Worm (Caenorhabditis elegans) whole organism, young adult: ENCODE measurements around the gene gem-1.

ENCODE experiments used
- B0019.2 ChIP-seq: fragments of 200-800 bp; sonication (Bioruptor generic); conservative IDR thresholded peaks from 2 replicates; pipeline ENCODE4 v1.3.6; 2022; ENCODE audit warnings: missing genetic modification reagents, missing genetic modification characterization, missing compliant biosample characterization
- B0261.1 ChIP-seq: sonication (generic microtip); optimal IDR thresholded peaks from 2 replicates; lab custom pipeline; 2016; ENCODE audit warnings: mild to moderate bottlenecking, missing genetic modification characterization, moderate library complexity, missing compliant biosample characterization
- B0336.3 ChIP-seq: fragments of 200-800 bp; sonication (Bioruptor generic); IDR thresholded peaks from 2 replicates; pipeline ENCODE4 v1.3.6; 2022; ENCODE audit warnings: missing genetic modification characterization, missing compliant biosample characterization
- F10E7.11 ChIP-seq: sonication (generic microtip); optimal IDR thresholded peaks from 2 replicates; lab custom pipeline; 2017; ENCODE audit warnings: mild to moderate bottlenecking, missing genetic modification characterization, moderate library complexity, missing compliant biosample characterization
- F57A8.1 ChIP-seq: fragments of 200-800 bp; sonication (Bioruptor generic); optimal IDR thresholded peaks from 2 replicates; lab custom pipeline; 2018; ENCODE audit warnings: mild to moderate bottlenecking, missing genetic modification characterization, moderate library complexity, missing compliant biosample characterization
- F57C9.4 ChIP-seq: sonication (generic microtip); optimal IDR thresholded peaks from 2 replicates; lab custom pipeline; 2017; ENCODE audit warnings: mild to moderate bottlenecking, missing genetic modification characterization, missing compliant biosample characterization
- K11D2.4 ChIP-seq: fragments of 200-800 bp; sonication (Bioruptor generic); IDR thresholded peaks from 2 replicates; pipeline ENCODE4 v1.3.6; 2022; ENCODE audit warnings: missing genetic modification reagents, missing genetic modification characterization, missing compliant biosample characterization
- T07F8.4 ChIP-seq: sonication (generic microtip); optimal IDR thresholded peaks from 2 replicates; lab custom pipeline; 2016; ENCODE audit warnings: mild to moderate bottlenecking, missing genetic modification characterization, moderate library complexity, missing compliant biosample characterization
- Y53F4B.3 ChIP-seq: fragments of 200-800 bp; sonication (Bioruptor generic); IDR thresholded peaks from 2 replicates; pipeline ENCODE4 v1.3.6; 2022; ENCODE audit warnings: missing genetic modification reagents, missing genetic modification characterization, missing compliant biosample characterization
- aptf-2 ChIP-seq: fragments of 200-800 bp; sonication (Bioruptor generic); conservative IDR thresholded peaks from 2 replicates; pipeline ENCODE4 v1.3.6; 2022; ENCODE audit warnings: missing genetic modification reagents, missing genetic modification characterization, missing compliant biosample characterization
- atf-7 ChIP-seq: sonication (generic microtip); optimal IDR thresholded peaks from 2 replicates; lab custom pipeline; 2017; ENCODE audit warnings: mild to moderate bottlenecking, missing genetic modification characterization, missing compliant biosample characterization
- athp-1 ChIP-seq: sonication (generic microtip); optimal IDR thresholded peaks from 2 replicates; lab custom pipeline; 2017; ENCODE audit warnings: mild to moderate bottlenecking, missing genetic modification characterization, missing compliant biosample characterization
- attf-3 ChIP-seq: fragments of 200-800 bp; sonication (Bioruptor generic); conservative IDR thresholded peaks from 2 replicates; pipeline ENCODE4 v1.3.6; 2022; ENCODE audit warnings: missing genetic modification reagents, missing genetic modification characterization, missing compliant biosample characterization
- cebp-2 ChIP-seq: fragments of 200-800 bp; sonication (Bioruptor generic); IDR thresholded peaks from 2 replicates; pipeline ENCODE4 v1.3.6; 2022; ENCODE audit warnings: missing genetic modification characterization, missing compliant biosample characterization
- chd-7 ChIP-seq: sonication (generic microtip); optimal IDR thresholded peaks from 2 replicates; lab custom pipeline; 2016; ENCODE audit warnings: mild to moderate bottlenecking, missing genetic modification characterization, moderate library complexity, missing compliant biosample characterization
- egl-44 ChIP-seq: fragments of 200-800 bp; sonication (Bioruptor generic); IDR thresholded peaks from 2 replicates; pipeline ENCODE4 v1.3.6; 2022; ENCODE audit warnings: missing genetic modification reagents, missing genetic modification characterization, missing compliant biosample characterization
- ekl-4 ChIP-seq: fragments of 200-800 bp; sonication (Bioruptor generic); IDR thresholded peaks from 2 replicates; pipeline ENCODE4 v1.3.6; 2022; ENCODE audit warnings: missing genetic modification reagents, missing genetic modification characterization, missing compliant biosample characterization
- him-1 ChIP-seq: sonication (generic microtip); optimal IDR thresholded peaks from 2 replicates; lab custom pipeline; 2016; ENCODE audit warnings: missing genotype, missing genetic modification reagents, missing genetic modification characterization, missing compliant biosample characterization
- hlh-26 ChIP-seq: fragments of 200-800 bp; sonication (Bioruptor generic); conservative IDR thresholded peaks from 2 replicates; pipeline ENCODE4 v1.3.6; 2022; ENCODE audit warnings: missing genetic modification reagents, missing genetic modification characterization, missing compliant biosample characterization
- hrde-1 ChIP-seq: sonication (generic microtip); optimal IDR thresholded peaks from 2 replicates; lab custom pipeline; 2016; ENCODE audit warnings: missing genetic modification characterization, mild to moderate bottlenecking, missing compliant biosample characterization, moderate library complexity, missing genotype, missing genetic modification reagents, borderline replicate concordance
- lag-1 ChIP-seq: fragments of 200-800 bp; sonication (Bioruptor generic); IDR thresholded peaks from 2 replicates; pipeline ENCODE4 v1.3.6; 2022; ENCODE audit warnings: missing genetic modification reagents, missing genetic modification characterization, missing compliant biosample characterization
- let-607 ChIP-seq, 2 experiments: fragments of 200-800 bp in 1 of 2; sonication (Bioruptor generic) in 1 of 2; sonication (generic microtip) in 1 of 2; optimal IDR thresholded peaks; 2 replicates each; lab custom pipeline; 2016 to 2018; ENCODE audit warnings: mild to moderate bottlenecking in 2 of 2, missing compliant biosample characterization in 2 of 2, missing genetic modification characterization in 2 of 2, moderate library complexity in 2 of 2, missing genotype in 1 of 2
- lin-26 ChIP-seq: fragments of 200-800 bp; sonication (Bioruptor generic); IDR thresholded peaks from 2 replicates; pipeline ENCODE4 v1.3.6; 2022; ENCODE audit warnings: missing genetic modification reagents, missing genetic modification characterization, missing compliant biosample characterization
- lin-40 ChIP-seq: sonication (generic microtip); optimal IDR thresholded peaks from 2 replicates; lab custom pipeline; 2016; ENCODE audit warnings: missing genetic modification characterization, mild to moderate bottlenecking, missing compliant biosample characterization, missing genotype, missing genetic modification reagents
- lir-1 ChIP-seq: fragments of 200-800 bp; sonication (Bioruptor generic); conservative IDR thresholded peaks from 2 replicates; pipeline ENCODE4 v1.3.6; 2022; ENCODE audit warnings: missing genetic modification reagents, missing genetic modification characterization, missing compliant biosample characterization
- lsl-1 ChIP-seq: fragments of 200-800 bp; sonication (Bioruptor generic); optimal IDR thresholded peaks from 2 replicates; lab custom pipeline; 2018; ENCODE audit warnings: mild to moderate bottlenecking, missing genetic modification characterization, moderate library complexity, missing compliant biosample characterization
- madf-10 ChIP-seq: sonication (generic microtip); optimal IDR thresholded peaks from 2 replicates; lab custom pipeline; 2016; ENCODE audit warnings: mild to moderate bottlenecking, missing genetic modification characterization, missing compliant biosample characterization
- madf-6 ChIP-seq: fragments of 200-800 bp; sonication (Bioruptor generic); IDR thresholded peaks from 2 replicates; pipeline ENCODE4 v1.3.6; 2022; ENCODE audit warnings: missing genetic modification reagents, missing genetic modification characterization, missing compliant biosample characterization
- nfyb-1 ChIP-seq: fragments of 200-800 bp; sonication (Bioruptor generic); IDR thresholded peaks from 2 replicates; pipeline ENCODE4 v1.3.6; 2022; ENCODE audit warnings: missing genetic modification reagents, missing genetic modification characterization, missing compliant biosample characterization
- nhr-27 ChIP-seq: fragments of 200-800 bp; sonication (Bioruptor generic); optimal IDR thresholded peaks from 2 replicates; lab custom pipeline; 2018; ENCODE audit warnings: mild to moderate bottlenecking, missing genetic modification characterization, moderate library complexity, missing compliant biosample characterization
- nhr-80 ChIP-seq: sonication (generic microtip); optimal IDR thresholded peaks from 2 replicates; lab custom pipeline; 2016; ENCODE audit warnings: missing genetic modification characterization, missing compliant biosample characterization
- rcor-1 ChIP-seq: fragments of 200-800 bp; sonication (Bioruptor generic); IDR thresholded peaks from 2 replicates; pipeline ENCODE4 v1.3.6; 2022; ENCODE audit warnings: missing genetic modification reagents, missing genetic modification characterization, missing compliant biosample characterization
- rec-8 ChIP-seq, 2 experiments: sonication (generic microtip); optimal IDR thresholded peaks; 2 replicates each; lab custom pipeline; 2016; ENCODE audit warnings: mild to moderate bottlenecking in 2 of 2, missing genetic modification characterization in 2 of 2, missing genetic modification reagents in 2 of 2, missing genotype in 2 of 2, missing biosample characterization in 1 of 2, missing compliant biosample characterization in 1 of 2, moderate library complexity in 1 of 2
- repo-1 ChIP-seq: sonication (generic microtip); optimal IDR thresholded peaks from 2 replicates; lab custom pipeline; 2017; ENCODE audit warnings: mild to moderate bottlenecking, missing genetic modification characterization, missing compliant biosample characterization
- snpc-1.3 ChIP-seq: sonication (generic microtip); optimal IDR thresholded peaks from 2 replicates; lab custom pipeline; 2017; ENCODE audit warnings: missing genetic modification characterization, mild to moderate bottlenecking, missing compliant biosample characterization, antibody characterized with exemption, moderate library complexity, missing genotype, missing genetic modification reagents; ENCODE audit not compliant: insufficient read depth
- snpc-4 ChIP-seq, 5 experiments: fragments of 150-350 bp in 1 of 5; sonication (generic microtip) in 4 of 5; optimal IDR thresholded peaks; 2 replicates each; lab custom pipeline; 2014 to 2018; ENCODE audit warnings: missing genetic modification characterization in 5 of 5, missing biosample characterization in 3 of 5, antibody characterized with exemption in 2 of 5, mild to moderate bottlenecking in 2 of 5, missing compliant biosample characterization in 2 of 5, missing genotype in 2 of 5, moderate library complexity in 2 of 5, missing genetic modification reagents in 1 of 5
- somi-1 ChIP-seq: fragments of 200-800 bp; sonication (Bioruptor generic); optimal IDR thresholded peaks from 2 replicates; lab custom pipeline; 2018; ENCODE audit warnings: mild to moderate bottlenecking, missing genetic modification characterization, missing compliant biosample characterization
- sptf-2 ChIP-seq: fragments of 200-800 bp; sonication (Bioruptor generic); optimal IDR thresholded peaks from 2 replicates; lab custom pipeline; 2018; ENCODE audit warnings: mild to moderate bottlenecking, missing genetic modification characterization, missing compliant biosample characterization
- tbp1 ChIP-seq: fragments of 200-800 bp; sonication (Bioruptor generic); optimal IDR thresholded peaks from 2 replicates; lab custom pipeline; 2018; ENCODE audit warnings: mild to moderate bottlenecking, missing genetic modification characterization, missing compliant biosample characterization
- unc-130 ChIP-seq: sonication (generic microtip); optimal IDR thresholded peaks from 2 replicates; lab custom pipeline; 2016; ENCODE audit warnings: missing genetic modification reagents, missing genetic modification characterization, missing compliant biosample characterization
- ztf-22 ChIP-seq: fragments of 200-800 bp; sonication (Bioruptor generic); optimal IDR thresholded peaks from 2 replicates; lab custom pipeline; 2018; ENCODE audit warnings: mild to moderate bottlenecking, missing genetic modification characterization, moderate library complexity, missing compliant biosample characterization
- ztf-3 ChIP-seq: fragments of 200-800 bp; sonication (Bioruptor generic); optimal IDR thresholded peaks from 2 replicates; lab custom pipeline; 2018; ENCODE audit warnings: mild to moderate bottlenecking, missing genetic modification characterization, missing compliant biosample characterization
- ztf-6 ChIP-seq: fragments of 200-800 bp; sonication (Bioruptor generic); IDR thresholded peaks from 2 replicates; pipeline ENCODE4 v1.3.6; 2022; ENCODE audit warnings: missing genetic modification reagents, missing genetic modification characterization, missing compliant biosample characterization

The gem-1 gene

DNA sequence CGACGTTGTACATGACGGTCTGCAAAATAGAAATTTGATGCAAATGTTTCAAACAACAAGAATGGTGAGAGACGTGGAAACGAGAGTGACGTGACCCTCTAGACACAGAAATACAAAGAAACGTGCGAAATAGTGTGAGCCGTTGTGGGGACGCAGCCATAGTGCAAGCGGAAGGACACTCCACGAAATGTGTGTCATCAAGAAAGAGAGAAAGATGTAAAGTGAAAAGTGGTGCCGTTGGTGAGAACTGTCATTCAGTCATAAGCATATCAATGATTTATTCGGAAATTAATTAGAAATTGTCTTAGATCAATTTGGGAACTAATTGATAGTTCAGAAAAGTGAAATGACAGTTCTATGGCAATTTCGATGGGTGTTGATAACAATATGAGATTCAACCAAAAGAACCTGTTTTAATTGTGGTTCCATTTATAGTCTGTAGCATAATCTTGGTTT lies 43.1 kb upstream of the gem-1 start, which contains the start of gene C29F7.3 (continued):
- TF ChIP-seq madf-6 (GFP tag; lab: Robert Waterston, UW) (no peak), nhr-80 (tag; lab: Kevin White, UChicago) (peak; percentile 95), Y53F4B.3 (no peak), snpc-1.3 (tag; lab: Kevin White, UChicago) (no peak), let-607 (tag; optimal IDR thresholded peaks at IDR 0.05; lab: Kevin White, UChicago) (peak; percentile 84 to 92), chd-7 (tag; lab: Kevin White, UChicago) (no peak), unc-130 (no peak), attf-3 (GFP tag; lab: Robert Waterston, UW) (no peak), F10E7.11 (no peak), repo-1 (no peak), rec-8 (tag; optimal IDR thresholded peaks at IDR 0.05; lab: Kevin White, UChicago) (no peak), B0336.3 (GFP tag; lab: Robert Waterston, UW) (no peak), lin-26 (GFP tag; lab: Robert Waterston, UW) (no peak), ztf-6 (GFP tag; lab: Robert Waterston, UW) (no peak), F57A8.1 (no peak), F57C9.4 (tag; lab: Kevin White, UChicago) (no peak), lsl-1 (GFP tag; lab: Kevin White, UChicago) (no peak), hlh-26 (GFP tag; lab: Robert Waterston, UW) (no peak), sptf-2 (no peak), rcor-1 (no peak), athp-1 (no peak), lag-1 (no peak), snpc-4 (GFP tag; optimal IDR thresholded peaks at IDR 0.05; lab: Kevin White, UChicago) (no peak), snpc-4 (tag; optimal IDR thresholded peaks at IDR 0.05; lab: Kevin White, UChicago) (no peak)

DNA sequence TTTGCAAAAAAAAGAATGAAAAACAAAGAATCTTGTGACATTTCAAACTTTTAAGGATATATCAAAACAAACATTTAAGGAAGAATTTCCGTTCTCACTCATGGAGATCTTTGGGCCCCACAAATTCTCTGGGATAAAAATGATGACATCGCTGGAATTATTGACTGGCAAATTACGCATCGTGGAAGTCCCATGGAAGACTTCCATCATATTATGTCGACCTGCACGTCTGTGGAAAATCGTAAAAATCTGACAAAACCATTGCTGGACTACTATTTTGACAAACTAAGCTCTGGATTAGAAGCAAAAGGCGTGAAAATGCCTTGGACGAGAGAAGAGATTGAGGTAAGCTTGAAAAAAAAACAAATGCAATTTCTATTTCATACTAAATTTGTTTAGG lies 40.7 kb upstream of the gem-1 start:
- no peak for TF ChIP-seq ztf-3 (GFP tag; lab: Kevin White, UChicago)
- TF ChIP-seq B0019.2 (GFP tag; lab: Robert Waterston, UW): no peak
- TF ChIP-seq ekl-4 (GFP tag; lab: Robert Waterston, UW): no peak
- TF ChIP-seq egl-44 (GFP tag; lab: Robert Waterston, UW): no peak
- no peak for TF ChIP-seq madf-10 (tag; lab: Kevin White, UChicago)

DNA sequence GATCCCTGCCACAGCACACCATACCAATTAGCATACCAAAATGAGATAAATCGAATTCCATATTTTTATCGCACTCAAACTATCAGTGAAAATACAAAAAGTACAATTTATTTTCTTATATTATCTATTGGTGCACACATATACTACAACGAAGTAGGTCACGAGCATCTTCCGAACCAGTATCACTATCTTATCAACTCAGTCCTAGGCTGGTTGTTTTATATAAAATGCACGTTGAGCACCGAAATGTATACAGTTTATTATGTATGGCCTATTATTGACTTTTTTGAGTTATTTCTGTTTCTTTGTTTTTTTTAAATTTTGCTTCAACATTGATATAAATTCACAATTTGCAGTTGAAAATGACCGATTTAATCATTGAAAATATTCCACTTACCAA lies 38.9 kb upstream of the gem-1 start, which contains the start of gene C29F7.2:
Gene C29F7.2 (plus strand): TSS at position 357 of the 400 bp plus-strand sequence.
- no peak for TF ChIP-seq aptf-2 (GFP tag; lab: Robert Waterston, UW)
- TF ChIP-seq nhr-80 (tag; lab: Kevin White, UChicago): peak; percentile 44
- TF ChIP-seq tbp1 (GFP tag; lab: Kevin White, UChicago): peak; percentile 31
- TF ChIP-seq, all 124 proteins: peak for 2

- TF ChIP-seq nhr-27 (tag; lab: Kevin White, UChicago) (no peak), ekl-4 (GFP tag; lab: Robert Waterston, UW) (peak; percentile 37; the same call in 1 of the 2 replicates), rcor-1 (peak; percentile 36; the same call in 1 of the 2 replicates), somi-1 (GFP tag; lab: Kevin White, UChicago) (peak; percentile 23), him-1 (tag; lab: Kevin White, UChicago) (peak; percentile 85), K11D2.4 (GFP tag; lab: Robert Waterston, UW) (no peak), B0261.1 (tag; lab: Kevin White, UChicago) (peak; percentile 77), atf-7 (tag; lab: Kevin White, UChicago) (no peak), T07F8.4 (peak; percentile 12), ztf-22 (GFP tag; lab: Kevin White, UChicago) (no peak), sptf-2 (no peak), cebp-2 (GFP tag; lab: Robert Waterston, UW) (no peak), lir-1 (GFP tag; lab: Robert Waterston, UW) (no peak), nfyb-1 (GFP tag; lab: Robert Waterston, UW) (peak; percentile 44; the same call in 1 of the 2 replicates), snpc-1.3 (tag; lab: Kevin White, UChicago) (peak; percentile 39), hrde-1 (tag; lab: Kevin White, UChicago) (peak; percentile 22), lin-40 (peak; percentile 43)
These were observed 38.2 kb upstream of the gem-1 start for ce11 chrX:13414974-13415373.
